5 fruit fly cellular contexts compared by ENCODE assay signal in the genomic region with DNA sequence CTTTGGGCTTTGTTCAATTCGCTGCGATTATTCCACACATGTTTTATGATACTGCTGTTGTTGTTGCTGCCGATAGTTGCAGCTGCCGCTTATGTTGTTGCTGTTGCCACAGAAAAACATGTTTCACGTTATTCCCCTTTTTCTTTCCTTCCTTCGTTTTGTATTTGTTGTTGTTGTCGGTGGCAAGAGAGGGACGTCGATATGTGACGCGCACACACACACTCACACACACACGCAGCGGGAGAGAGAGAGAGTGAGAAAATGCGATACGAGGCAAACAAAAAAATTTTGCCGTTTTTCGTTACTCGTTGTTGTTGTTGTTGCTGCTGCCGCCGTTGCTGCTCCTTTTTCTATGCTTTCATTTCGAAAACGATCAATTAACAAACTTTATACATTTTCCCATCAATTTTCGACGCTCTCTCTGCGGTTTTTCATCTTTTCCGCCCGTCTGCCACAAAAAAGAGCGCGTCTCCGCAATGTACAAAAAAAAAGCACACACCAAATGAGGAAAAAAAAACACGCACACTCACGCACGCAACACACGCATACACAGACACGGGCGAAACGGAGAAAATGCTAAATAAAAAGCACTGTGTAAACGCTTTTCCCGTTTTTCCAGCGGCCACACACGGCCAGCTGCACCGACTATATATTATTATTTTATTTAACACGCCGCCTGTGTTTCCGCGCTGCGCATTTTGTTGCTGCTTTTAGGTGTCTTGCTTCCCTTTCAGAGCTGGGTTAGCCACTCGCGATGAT.
TF ChIP-seq lines count a peak whose summit lies in the region.

No protein-coding gene starts in this region.

TF ChIP-seq in whole organism, adult, 20 proteins besides CTCF, POLR2A, EP300 and RAD21 (continued from another document):
- TF ChIP-seq bab1 (GFP tag; optimal IDR thresholded peaks at IDR 0.05; lab: Kevin White, UChicago), result no peak
- no peak for TF ChIP-seq CG12768 (GFP tag; optimal IDR thresholded peaks at IDR 0.05; lab: Kevin White, UChicago)
- peak; percentile 37 for TF ChIP-seq tj (GFP tag; optimal IDR thresholded peaks at IDR 0.05; lab: Kevin White, UChicago)
- TF ChIP-seq cnc (optimal IDR thresholded peaks at IDR 0.05; lab: Kevin White, UChicago), result no peak
TF ChIP-seq in whole organism, adult: peak in this region for 4.

TF ChIP-seq in whole organism, embryonic, 481 proteins besides CTCF, POLR2A, EP300 and RAD21 (continued from another document and continues in another):
- TF ChIP-seq CG13287 (GFP tag; IDR thresholded peaks at IDR 0.05; lab: Robert Waterston, UW; ENCODE audit: partially characterized antibody) (no peak), NFAT (GFP tag; IDR thresholded peaks at IDR 0.05; lab: Robert Waterston, UW) (peak; percentile 33; the same call in 1 of the 2 replicates), tgo (GFP tag; IDR thresholded peaks at IDR 0.05; lab: Robert Waterston, UW) (no peak), CG18011 (GFP tag; optimal IDR thresholded peaks at IDR 0.05; lab: Kevin White, UChicago) (no peak), YL-1 (GFP tag; optimal IDR thresholded peaks at IDR 0.05; lab: Kevin White, UChicago) (peak; percentile 47), CG15601 (tag; optimal IDR thresholded peaks at IDR 0.05; lab: Kevin White, UChicago) (peak; percentile 21), CG4617 (GFP tag; optimal IDR thresholded peaks at IDR 0.05; lab: Kevin White, UChicago; ENCODE audit: borderline replicate concordance) (peak; percentile 12), lab (GFP tag; optimal IDR thresholded peaks at IDR 0.05; lab: Kevin White, UChicago) (no peak), Adf1 (GFP tag; IDR thresholded peaks at IDR 0.05; lab: Robert Waterston, UW) (no peak), CG9437 (GFP tag; optimal IDR thresholded peaks at IDR 0.05; lab: Kevin White, UChicago) (no peak), ssp (GFP tag; IDR thresholded peaks at IDR 0.05; lab: Robert Waterston, UW) (no peak), Sin3A (optimal IDR thresholded peaks at IDR 0.05; lab: Kevin White, UChicago) (no peak), phol (tag; optimal IDR thresholded peaks at IDR 0.05; lab: Kevin White, UChicago) (no peak), CG15269 (tag; optimal IDR thresholded peaks at IDR 0.05; lab: Kevin White, UChicago) (no peak), sna (GFP tag; IDR thresholded peaks at IDR 0.05; lab: Robert Waterston, UW; ENCODE audit: partially characterized antibody) (no peak), CG6854 (GFP tag; optimal IDR thresholded peaks at IDR 0.05; lab: Kevin White, UChicago) (peak; percentile 5), CG4360 (GFP tag; IDR thresholded peaks at IDR 0.05; lab: Robert Waterston, UW) (peak; percentile 99), yki (optimal IDR thresholded peaks at IDR 0.05; lab: Kevin White, UChicago) (no peak), CG8924 (tag; optimal IDR thresholded peaks at IDR 0.05; lab: Kevin White, UChicago) (peak; percentile 71), gro (GFP tag; optimal IDR thresholded peaks at IDR 0.05; lab: Kevin White, UChicago) (no peak), CG11695 (GFP tag; IDR thresholded peaks at IDR 0.05; lab: Robert Waterston, UW) (no peak), bigmax (GFP tag; optimal IDR thresholded peaks at IDR 0.05; lab: Kevin White, UChicago) (peak; percentile 79), Oli (tag; optimal IDR thresholded peaks at IDR 0.05; lab: Kevin White, UChicago) (no peak), gcm (GFP tag; optimal IDR thresholded peaks at IDR 0.05; lab: Kevin White, UChicago) (no peak), CG6689 (GFP tag; IDR thresholded peaks at IDR 0.05; lab: Robert Waterston, UW) (no peak), CG15696 (tag; optimal IDR thresholded peaks at IDR 0.05; lab: Kevin White, UChicago) (no peak), fd96Cb (tag; optimal IDR thresholded peaks at IDR 0.05; lab: Kevin White, UChicago) (no peak), sens (GFP tag; lab: Kevin White, UChicago) (peak; percentile 55), Med (GFP tag; lab: Kevin White, UChicago) (peak; percentile 78), CG10267 (tag; optimal IDR thresholded peaks at IDR 0.05; lab: Kevin White, UChicago) (no peak), aop (GFP tag; IDR thresholded peaks at IDR 0.05; lab: Robert Waterston, UW) (no peak)

TF ChIP-seq in whole organism, prepupa, 60 proteins besides CTCF, POLR2A, EP300 and RAD21 (continued from another document and continues in another):
- TF ChIP-seq CG34406 (GFP tag; optimal IDR thresholded peaks at IDR 0.05; lab: Kevin White, UChicago) (peak; percentile 18), CG6854 (GFP tag; optimal IDR thresholded peaks at IDR 0.05; lab: Kevin White, UChicago) (peak; percentile 68), CG11902 (GFP tag; optimal IDR thresholded peaks at IDR 0.05; lab: Kevin White, UChicago) (no peak), Sox14 (GFP tag; optimal IDR thresholded peaks at IDR 0.05; lab: Kevin White, UChicago) (peak; percentile 30), Met (GFP tag; optimal IDR thresholded peaks at IDR 0.05; lab: Kevin White, UChicago) (peak; percentile 36), CG6276 (GFP tag; optimal IDR thresholded peaks at IDR 0.05; lab: Kevin White, UChicago) (peak; percentile 88), CG10669 (GFP tag; optimal IDR thresholded peaks at IDR 0.05; lab: Kevin White, UChicago) (peak; percentile 48), CG32006 (GFP tag; optimal IDR thresholded peaks at IDR 0.05; lab: Kevin White, UChicago) (peak; percentile 70), CG8632 (GFP tag; optimal IDR thresholded peaks at IDR 0.05; lab: Kevin White, UChicago) (peak; percentile 43), CG9139 (GFP tag; optimal IDR thresholded peaks at IDR 0.05; lab: Kevin White, UChicago) (peak; percentile 77), CG8319 (GFP tag; optimal IDR thresholded peaks at IDR 0.05; lab: Kevin White, UChicago) (no peak), salr (GFP tag; optimal IDR thresholded peaks at IDR 0.05; lab: Kevin White, UChicago) (peak in 1 of 2 experiments; percentile 85), net (GFP tag; optimal IDR thresholded peaks at IDR 0.05; lab: Kevin White, UChicago) (peak; percentile 69), acj6 (GFP tag; optimal IDR thresholded peaks at IDR 0.05; lab: Kevin White, UChicago) (no peak), svp (GFP tag; lab: Kevin White, UChicago) (no peak), Hr4 (GFP tag; optimal IDR thresholded peaks at IDR 0.05; lab: Kevin White, UChicago) (peak; percentile 2), Smox (GFP tag; optimal IDR thresholded peaks at IDR 0.05; lab: Kevin White, UChicago) (no peak), fd85E (GFP tag; optimal IDR thresholded peaks at IDR 0.05; lab: Kevin White, UChicago) (no peak), spab (GFP tag; optimal IDR thresholded peaks at IDR 0.05; lab: Kevin White, UChicago) (peak; percentile 75), CG10631 (GFP tag; optimal IDR thresholded peaks at IDR 0.05; lab: Kevin White, UChicago) (peak; percentile 16), CG31627 (GFP tag; optimal IDR thresholded peaks at IDR 0.05; lab: Kevin White, UChicago) (no peak), dsx (GFP tag; optimal IDR thresholded peaks at IDR 0.05; lab: Kevin White, UChicago; ENCODE audit: poor library complexity, severe bottlenecking) (peak; percentile 64), dac (GFP tag; optimal IDR thresholded peaks at IDR 0.05; lab: Kevin White, UChicago) (peak; percentile 56), CG3919 (GFP tag; optimal IDR thresholded peaks at IDR 0.05; lab: Kevin White, UChicago) (peak; percentile 15), CG15336 (GFP tag; IDR thresholded peaks at IDR 0.05; lab: Robert Waterston, UW) (peak; percentile 65), Sox15 (GFP tag; optimal IDR thresholded peaks at IDR 0.05; lab: Kevin White, UChicago) (no peak), Eip78C (GFP tag; lab: Kevin White, UChicago) (peak; percentile 80), CG6163 (GFP tag; IDR thresholded peaks at IDR 0.05; lab: Robert Waterston, UW) (peak; percentile 66), vri (GFP tag; optimal IDR thresholded peaks at IDR 0.05; lab: Kevin White, UChicago) (peak; percentile 20), CG1621 (tag; optimal IDR thresholded peaks at IDR 0.05; lab: Kevin White, UChicago) (peak; percentile 61), pdm3 (GFP tag; optimal IDR thresholded peaks at IDR 0.05; lab: Kevin White, UChicago) (peak; percentile 17)

TF ChIP-seq in whole organism, pupa, 21 proteins besides CTCF, POLR2A, EP300 and RAD21 (continued from another document):
- TF ChIP-seq Pif1B (GFP tag; optimal IDR thresholded peaks at IDR 0.05; lab: Kevin White, UChicago) (peak; percentile 28), Pif1A (GFP tag; optimal IDR thresholded peaks at IDR 0.05; lab: Kevin White, UChicago) (peak; percentile 57), CG4496 (GFP tag; IDR thresholded peaks at IDR 0.05; lab: Robert Waterston, UW) (peak; percentile 70; the same call in 2 of the 3 replicates)

TF ChIP-seq in whole organism, wandering third instar larva, 38 proteins besides CTCF, POLR2A, EP300 and RAD21 (continued from another document):
- TF ChIP-seq ey (GFP tag; optimal IDR thresholded peaks at IDR 0.05; lab: Kevin White, UChicago), result peak; percentile 1
- no peak for TF ChIP-seq Mio (GFP tag; optimal IDR thresholded peaks at IDR 0.05; lab: Kevin White, UChicago)
- TF ChIP-seq GATAd (GFP tag; optimal IDR thresholded peaks at IDR 0.05; lab: Kevin White, UChicago), result no peak
- TF ChIP-seq fru (GFP tag; optimal IDR thresholded peaks at IDR 0.05; lab: Kevin White, UChicago), result no peak
- no peak for TF ChIP-seq N (GFP tag; optimal IDR thresholded peaks at IDR 0.05; lab: Kevin White, UChicago)
- no peak for TF ChIP-seq usp (GFP tag; optimal IDR thresholded peaks at IDR 0.05; lab: Kevin White, UChicago)
- TF ChIP-seq lola (GFP tag; optimal IDR thresholded peaks at IDR 0.05; lab: Kevin White, UChicago), result no peak
- TF ChIP-seq Dfd (GFP tag; optimal IDR thresholded peaks at IDR 0.05; lab: Kevin White, UChicago), result peak; percentile 46
- no peak for TF ChIP-seq CG9705 (GFP tag; optimal IDR thresholded peaks at IDR 0.05; lab: Kevin White, UChicago)
- no peak for TF ChIP-seq Hr83 (GFP tag; optimal IDR thresholded peaks at IDR 0.05; lab: Kevin White, UChicago; ENCODE audit: poor library complexity, severe bottlenecking)
- TF ChIP-seq Hnf4 (GFP tag; optimal IDR thresholded peaks at IDR 0.05; lab: Kevin White, UChicago), result no peak
- no peak for TF ChIP-seq woc (GFP tag; optimal IDR thresholded peaks at IDR 0.05; lab: Kevin White, UChicago)
- peak; percentile 38 for TF ChIP-seq Sp1 (GFP tag; optimal IDR thresholded peaks at IDR 0.05; lab: Kevin White, UChicago)
- peak; percentile 56 for TF ChIP-seq brk (GFP tag; optimal IDR thresholded peaks at IDR 0.05; lab: Kevin White, UChicago)
- TF ChIP-seq sv (GFP tag; optimal IDR thresholded peaks at IDR 0.05; lab: Kevin White, UChicago), result peak; percentile 1
- TF ChIP-seq br (GFP tag; optimal IDR thresholded peaks at IDR 0.05; lab: Kevin White, UChicago), result peak; percentile 44
- no peak for TF ChIP-seq Vsx2 (GFP tag; optimal IDR thresholded peaks at IDR 0.05; lab: Kevin White, UChicago; ENCODE audit: partially characterized antibody)
- TF ChIP-seq dmrt93B (GFP tag; optimal IDR thresholded peaks at IDR 0.05; lab: Kevin White, UChicago), result no peak
- TF ChIP-seq Hr78 (GFP tag; optimal IDR thresholded peaks at IDR 0.05; lab: Kevin White, UChicago), result no peak
